Comparison of ENCODE assay signal across 2 fruit fly cellular contexts in the genomic region with DNA sequence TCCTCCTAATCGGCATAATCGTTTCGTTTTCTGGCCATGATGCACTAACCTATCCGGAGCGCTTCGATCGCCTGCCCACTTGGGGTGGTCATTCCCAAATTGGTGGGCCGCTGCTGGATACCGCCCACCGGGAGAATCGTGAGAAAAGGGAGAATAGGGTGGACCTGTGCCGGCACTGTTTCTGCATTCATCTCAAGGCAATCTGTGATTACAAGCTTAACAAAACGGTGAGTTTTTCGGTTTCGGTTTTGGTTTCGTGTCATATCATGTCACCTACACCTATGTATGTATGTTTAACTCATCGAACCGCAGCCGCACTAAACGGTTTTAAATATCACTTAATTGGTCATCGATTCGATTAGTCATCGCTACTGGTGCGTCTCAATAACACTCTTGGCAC.
TF ChIP-seq lines count a peak whose summit lies in the region.

No protein-coding gene starts in this region.

- no peak for TF ChIP-seq CTCF in whole organism, embryonic (GFP tag; optimal IDR thresholded peaks at IDR 0.05; lab: Kevin White, UChicago)

TF ChIP-seq in whole organism, embryonic, 481 proteins besides CTCF, POLR2A, EP300 and RAD21:
- TF ChIP-seq Drgx (GFP tag; IDR thresholded peaks at IDR 0.05; lab: Robert Waterston, UW) (no peak), HmgD (GFP tag; optimal IDR thresholded peaks at IDR 0.05; lab: Kevin White, UChicago) (no peak), nom (GFP tag; optimal IDR thresholded peaks at IDR 0.05; lab: Kevin White, UChicago) (peak; percentile 84), fd102C (GFP tag; optimal IDR thresholded peaks at IDR 0.05; lab: Kevin White, UChicago) (no peak), Dad (GFP tag; optimal IDR thresholded peaks at IDR 0.05; lab: Kevin White, UChicago) (no peak), Sry-β (GFP tag; optimal IDR thresholded peaks at IDR 0.05; lab: Kevin White, UChicago) (no peak), sim (GFP tag; IDR thresholded peaks at IDR 0.05; lab: Robert Waterston, UW) (no peak), Deaf1 (tag; optimal IDR thresholded peaks at IDR 0.05; lab: Kevin White, UChicago) (no peak), CG1792 (GFP tag; optimal IDR thresholded peaks at IDR 0.05; lab: Kevin White, UChicago) (no peak), Med (GFP tag; lab: Kevin White, UChicago) (peak; percentile 52), pum (GFP tag; optimal IDR thresholded peaks at IDR 0.05; lab: Kevin White, UChicago) (no peak)

TF ChIP-seq in whole organism, pupa, 21 proteins besides CTCF, POLR2A, EP300 and RAD21:
- TF ChIP-seq CG4496 (GFP tag; IDR thresholded peaks at IDR 0.05; lab: Robert Waterston, UW) (no peak), gl (tag; optimal IDR thresholded peaks at IDR 0.05; lab: Kevin White, UChicago) (no peak), CG8159 (tag; optimal IDR thresholded peaks at IDR 0.05; lab: Kevin White, UChicago) (peak; percentile 79)
TF ChIP-seq in whole organism, pupa: peak in this region for 1.
